Worm (Caenorhabditis elegans): ENCODE results near the gene str-102.

DNA sequence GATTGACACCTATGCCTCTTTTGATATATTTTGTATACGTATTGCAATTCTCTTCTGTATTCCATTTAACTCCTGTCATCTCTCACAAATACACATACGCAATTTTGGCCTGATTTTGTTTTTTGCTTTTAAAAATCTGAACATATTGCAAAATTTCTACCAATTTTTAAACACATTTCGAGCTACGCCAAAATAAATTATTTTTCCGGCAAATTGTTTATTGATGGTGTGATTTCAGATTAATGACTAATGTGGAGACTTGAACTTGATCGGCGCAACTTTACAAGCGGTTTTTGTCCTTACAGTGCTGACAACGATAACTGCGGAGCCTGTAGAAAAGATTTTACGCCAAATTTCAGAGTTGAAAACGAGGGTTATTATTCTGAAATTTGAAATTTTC lies 12.3 kb downstream of the str-102 start:
- TF ChIP-seq egl-27 (tag; optimal IDR thresholded peaks at IDR 0.05) (no peak), pqm-1 (tag; optimal IDR thresholded peaks at IDR 0.05) (no peak), fos-1 (tag; optimal IDR thresholded peaks at IDR 0.05) (no peak), pha-4 (tag; optimal IDR thresholded peaks at IDR 0.05) (no peak), ceh-28 (tag; optimal IDR thresholded peaks at IDR 0.05) (no peak), nhr-76 (tag; optimal IDR thresholded peaks at IDR 0.05) (no peak)

Measured in whole organism, L3 larva.